Worm (Caenorhabditis elegans): ENCODE measurements around the gene pstk-1.

pstk-1 gene

ce11 chrIII:12472497-12472896, 6.1 kb downstream of the pstk-1 start, which contains the start of gene cccp-1:
TSS of gene cccp-1 (plus strand) at chrIII:12472873.
- TF ChIP-seq isw-1 (GFP tag; IDR thresholded peaks at IDR 0.05) = no peak; the same call in 1 of the 2 replicates
- peak; percentile 8 for TF ChIP-seq dsc-1 (tag; optimal IDR thresholded peaks at IDR 0.05)
- TF ChIP-seq mdl-1 (tag; optimal IDR thresholded peaks at IDR 0.05) = peak in 1 of 2 experiments; percentile 6
- peak in 1 of 2 experiments; percentile 39 for TF ChIP-seq lin-35 (GFP tag; optimal IDR thresholded peaks at IDR 0.05)
- peak; percentile 58 for TF ChIP-seq nhr-47 (tag; optimal IDR thresholded peaks at IDR 0.05)
- TF ChIP-seq fkh-10 (GFP tag; optimal IDR thresholded peaks at IDR 0.05) = peak; percentile 30
- peak; percentile 0 for TF ChIP-seq xbp-1 (tag; optimal IDR thresholded peaks at IDR 0.05)
- TF ChIP-seq tbx-2 (tag; optimal IDR thresholded peaks at IDR 0.05) = peak; percentile 8
- TF ChIP-seq lsy-2 (tag; optimal IDR thresholded peaks at IDR 0.05) = peak; percentile 8 to 43
- TF ChIP-seq F16B12.6 (tag; optimal IDR thresholded peaks at IDR 0.05) = peak; percentile 24
- no peak for TF ChIP-seq unc-130 (tag; optimal IDR thresholded peaks at IDR 0.05)
- TF ChIP-seq nhr-12 (tag; optimal IDR thresholded peaks at IDR 0.05) = no peak
- no peak for TF ChIP-seq ztf-11 (tag; optimal IDR thresholded peaks at IDR 0.05)
- TF ChIP-seq lin-14 (GFP tag; optimal IDR thresholded peaks at IDR 0.05) = peak; percentile 84
- peak; percentile 72 for TF ChIP-seq fkh-8 (tag; optimal IDR thresholded peaks at IDR 0.05)
- TF ChIP-seq nhr-28 (tag; optimal IDR thresholded peaks at IDR 0.05) = no peak
- TF ChIP-seq lin-39 (tag; optimal IDR thresholded peaks at IDR 0.05) = no peak
- TF ChIP-seq snu-23 (GFP tag; optimal IDR thresholded peaks at IDR 0.05) = peak; percentile 15
- TF ChIP-seq swsn-7 (tag; optimal IDR thresholded peaks at IDR 0.05) = peak; percentile 21
- no peak for TF ChIP-seq grh-1 (GFP tag; IDR thresholded peaks at IDR 0.05)
- TF ChIP-seq egl-13 (tag; optimal IDR thresholded peaks at IDR 0.05) = no peak
- peak in 1 of 3 experiments; percentile 46 for TF ChIP-seq dpl-1 (GFP tag; optimal IDR thresholded peaks at IDR 0.05)
- TF ChIP-seq mep-1 (tag; optimal IDR thresholded peaks at IDR 0.05) = peak; percentile 42
- peak; percentile 45 to 55 for TF ChIP-seq efl-1 (optimal IDR thresholded peaks at IDR 0.05)
- peak in 1 of 2 experiments; percentile 21 for TF ChIP-seq efl-1 (GFP tag; optimal IDR thresholded peaks at IDR 0.05 in 1 of 2)
- TF ChIP-seq unc-86 (tag; optimal IDR thresholded peaks at IDR 0.05) = peak; percentile 53
- TF ChIP-seq ceh-88 (GFP tag; IDR thresholded peaks at IDR 0.05) = no peak
- peak; percentile 18 to 61 (median 47) for TF ChIP-seq ceh-82 (tag; optimal IDR thresholded peaks at IDR 0.05)
- TF ChIP-seq mef-2 (tag; optimal IDR thresholded peaks at IDR 0.05) = no peak
- TF ChIP-seq mab-9 (GFP tag; IDR thresholded peaks at IDR 0.05) = no peak

ce11 chrIII:12484432-12484831, 18.0 kb downstream of the pstk-1 start, which contains the start of gene arrd-16:
TSS of gene arrd-16 (plus strand) at chrIII:12484732.
- TF ChIP-seq Y116A8C.19 (tag; optimal IDR thresholded peaks at IDR 0.05; ENCODE audit: borderline replicate concordance) (no peak), skn-1 (tag; optimal IDR thresholded peaks at IDR 0.05) (no peak), ztf-4 (tag; optimal IDR thresholded peaks at IDR 0.05) (no peak), ceh-63 (GFP tag; optimal IDR thresholded peaks at IDR 0.05) (no peak), fos-1 (tag; optimal IDR thresholded peaks at IDR 0.05) (no peak), nhr-12 (tag; optimal IDR thresholded peaks at IDR 0.05) (no peak), ztf-11 (tag; optimal IDR thresholded peaks at IDR 0.05) (no peak), fkh-8 (tag; optimal IDR thresholded peaks at IDR 0.05) (no peak), rnt-1 (tag; optimal IDR thresholded peaks at IDR 0.05) (no peak), nhr-76 (tag; optimal IDR thresholded peaks at IDR 0.05) (no peak), sup-37 (GFP tag; optimal IDR thresholded peaks at IDR 0.05) (no peak), nhr-237 (tag; optimal IDR thresholded peaks at IDR 0.05) (no peak), F16B12.6 (tag; optimal IDR thresholded peaks at IDR 0.05) (no peak), elt-2 (tag; optimal IDR thresholded peaks at IDR 0.05) (no peak)

- TF ChIP-seq jun-1 (tag; optimal IDR thresholded peaks at IDR 0.05) = no peak
- TF ChIP-seq nhr-84 (tag; optimal IDR thresholded peaks at IDR 0.05) = no peak
- TF ChIP-seq dpl-1 (GFP tag; optimal IDR thresholded peaks at IDR 0.05) = no peak
- TF ChIP-seq ama-1 (optimal IDR thresholded peaks at IDR 0.05) = no peak
- TF ChIP-seq nhr-77 (tag; optimal IDR thresholded peaks at IDR 0.05) = no peak
- no peak for TF ChIP-seq dsc-1 (tag; optimal IDR thresholded peaks at IDR 0.05)
- TF ChIP-seq mab-9 (GFP tag; IDR thresholded peaks at IDR 0.05) = no peak
- no peak for TF ChIP-seq nhr-11 (tag; optimal IDR thresholded peaks at IDR 0.05)
- TF ChIP-seq swsn-7 (tag; optimal IDR thresholded peaks at IDR 0.05) = no peak
- no peak for TF ChIP-seq lin-13 (GFP tag; optimal IDR thresholded peaks at IDR 0.05)
- no peak for TF ChIP-seq sox-4 (tag; optimal IDR thresholded peaks at IDR 0.05)
- no peak for TF ChIP-seq unc-98 (GFP tag; IDR thresholded peaks at IDR 0.05)
- no peak for TF ChIP-seq mep-1 (tag; optimal IDR thresholded peaks at IDR 0.05)
- no peak for TF ChIP-seq sup-37 (GFP tag; optimal IDR thresholded peaks at IDR 0.05)
- no peak for TF ChIP-seq nhr-85 (tag)
- no peak for TF ChIP-seq elt-3 (tag; optimal IDR thresholded peaks at IDR 0.05)
- TF ChIP-seq fkh-10 (GFP tag; optimal IDR thresholded peaks at IDR 0.05) = no peak
These were observed 25.6 kb downstream of the pstk-1 start, which contains the start of gene Y49E10.25 for ce11 chrIII:12491984-12492383. TSS of gene Y49E10.25 (minus strand) at chrIII:12492084.

Measured in whole organism, L1 larva.